Worm (Caenorhabditis elegans): ENCODE data around the gene C01G12.9.

Gene C01G12.9

ce11 chrII:14605026-14605425, 26.2 kb downstream of the C01G12.9 start:
- TF ChIP-seq hmbx-1 (tag; optimal IDR thresholded peaks at IDR 0.05) = no peak
- no peak for TF ChIP-seq F13C5.2 (tag; optimal IDR thresholded peaks at IDR 0.05)
- TF ChIP-seq sea-1 (GFP tag; conservative IDR thresholded peaks at IDR 0.05) = no peak
- no peak for TF ChIP-seq pes-1 (GFP tag; IDR thresholded peaks at IDR 0.05)
- TF ChIP-seq tbx-37 (GFP tag; conservative IDR thresholded peaks at IDR 0.05) = no peak
- TF ChIP-seq ets-7 (tag; optimal IDR thresholded peaks at IDR 0.05) = no peak
- TF ChIP-seq ama-1 (optimal IDR thresholded peaks at IDR 0.05) = no peak
- TF ChIP-seq tbx-11 (GFP tag; IDR thresholded peaks at IDR 0.05) = no peak
- TF ChIP-seq ceh-36 (tag; optimal IDR thresholded peaks at IDR 0.05) = no peak
- TF ChIP-seq hmg-4 (GFP tag; optimal IDR thresholded peaks at IDR 0.05) = no peak

DNA sequence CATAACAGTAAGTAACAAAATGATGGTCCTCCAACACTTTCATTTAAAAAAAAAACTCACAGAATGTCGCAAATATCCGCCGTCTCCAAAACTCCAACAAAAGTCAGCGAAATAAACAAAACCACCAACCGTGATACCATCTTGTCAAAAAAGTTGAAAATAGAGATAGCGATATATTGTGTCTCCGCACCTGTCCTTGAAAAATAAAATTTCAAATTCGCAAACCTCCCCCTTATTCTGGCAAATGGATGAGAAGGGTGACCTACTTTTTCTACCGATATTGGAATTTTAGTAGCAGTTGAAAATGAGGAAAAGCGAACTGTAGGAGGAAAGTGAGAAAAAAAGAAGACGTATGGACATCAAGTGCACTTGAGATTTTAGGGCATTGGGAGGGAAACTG, 26.7 kb downstream of the C01G12.9 start, which contains the start of gene F19H8.2:
F19H8.2 (minus strand) TSS at position 391 of the 400 bp plus-strand sequence.
- no peak for TF ChIP-seq flt-1 (GFP tag; IDR thresholded peaks at IDR 0.05)
- no peak for TF ChIP-seq sea-1 (GFP tag; conservative IDR thresholded peaks at IDR 0.05)
- TF ChIP-seq hmg-4 (GFP tag; optimal IDR thresholded peaks at IDR 0.05) = no peak
- no peak for TF ChIP-seq tbx-37 (GFP tag; conservative IDR thresholded peaks at IDR 0.05)
- TF ChIP-seq hnd-1 (tag; optimal IDR thresholded peaks at IDR 0.05) = no peak
- no peak for TF ChIP-seq ama-1 (optimal IDR thresholded peaks at IDR 0.05)
- no peak for TF ChIP-seq pes-1 (GFP tag; IDR thresholded peaks at IDR 0.05)
- no peak for TF ChIP-seq tbx-11 (GFP tag; IDR thresholded peaks at IDR 0.05)
- TF ChIP-seq aly-1 (tag; optimal IDR thresholded peaks at IDR 0.05) = no peak
- no peak for TF ChIP-seq ceh-36 (tag; optimal IDR thresholded peaks at IDR 0.05)
- no peak for TF ChIP-seq scrt-1 (GFP tag; IDR thresholded peaks at IDR 0.05)
- TF ChIP-seq F13C5.2 (tag; optimal IDR thresholded peaks at IDR 0.05) = no peak
- TF ChIP-seq B0310.2 (tag; optimal IDR thresholded peaks at IDR 0.05) = no peak
- no peak for TF ChIP-seq tra-4 (tag; optimal IDR thresholded peaks at IDR 0.05)

- TF ChIP-seq F13C5.2 (tag; optimal IDR thresholded peaks at IDR 0.05) = no peak
- TF ChIP-seq scrt-1 (GFP tag; IDR thresholded peaks at IDR 0.05) = no peak
- TF ChIP-seq ets-7 (tag; optimal IDR thresholded peaks at IDR 0.05) = no peak
- no peak for TF ChIP-seq tbx-11 (GFP tag; IDR thresholded peaks at IDR 0.05)
- TF ChIP-seq hmbx-1 (tag; optimal IDR thresholded peaks at IDR 0.05) = no peak
- TF ChIP-seq ceh-13 (GFP tag; optimal IDR thresholded peaks at IDR 0.05) = no peak
- no peak for TF ChIP-seq aly-1 (tag; optimal IDR thresholded peaks at IDR 0.05)
- no peak for TF ChIP-seq sea-1 (GFP tag; conservative IDR thresholded peaks at IDR 0.05)
- TF ChIP-seq flt-1 (GFP tag; IDR thresholded peaks at IDR 0.05) = no peak
- no peak for TF ChIP-seq ceh-36 (tag; optimal IDR thresholded peaks at IDR 0.05)
Measured at ce11 chrII:14606172-14606571, 27.4 kb downstream of the C01G12.9 start, which contains the start of gene arl-3. arl-3 (plus strand) TSS chrII:14606472.

- TF ChIP-seq ceh-36 (tag; optimal IDR thresholded peaks at IDR 0.05) = no peak
- no peak for TF ChIP-seq hmg-4 (GFP tag; optimal IDR thresholded peaks at IDR 0.05)
Measured at ce11 chrII:14608508-14608907, 29.7 kb downstream of the C01G12.9 start.

DNA sequence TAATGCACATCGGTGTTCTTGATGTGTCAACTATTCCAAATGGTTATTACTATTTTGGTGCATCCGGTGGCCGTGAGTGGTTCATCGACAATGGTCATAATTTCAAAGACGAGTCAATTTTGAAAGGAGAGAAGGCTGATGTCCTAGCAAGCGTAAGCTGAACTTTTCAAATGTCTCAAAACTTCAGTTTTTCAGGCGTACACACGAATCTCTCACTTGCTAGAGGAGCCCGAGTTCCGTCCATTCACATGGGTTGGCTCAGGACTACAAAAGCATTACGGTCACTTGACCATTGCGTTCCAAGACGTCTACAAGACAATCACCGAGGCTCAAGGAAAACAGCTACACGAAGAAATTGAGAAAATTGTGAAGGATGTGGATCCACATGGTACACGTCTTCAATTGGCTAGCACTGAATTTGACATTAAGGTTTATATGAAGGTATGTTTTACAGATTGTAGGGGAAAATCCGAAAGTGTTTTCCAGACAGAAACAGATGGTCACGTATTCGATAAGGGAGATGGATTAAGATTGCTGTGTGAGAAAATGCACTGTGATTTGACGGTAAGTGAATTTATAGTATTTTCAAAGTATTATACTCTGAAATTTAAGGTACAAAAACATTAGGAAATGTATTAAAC, 30.6 kb downstream of the C01G12.9 start:
- TF ChIP-seq B0310.2 (tag; optimal IDR thresholded peaks at IDR 0.05) = no peak
- no peak for TF ChIP-seq hmbx-1 (tag; optimal IDR thresholded peaks at IDR 0.05)
- TF ChIP-seq ets-7 (tag; optimal IDR thresholded peaks at IDR 0.05) = no peak
- no peak for TF ChIP-seq flt-1 (GFP tag; IDR thresholded peaks at IDR 0.05)
- no peak for TF ChIP-seq F13C5.2 (tag; optimal IDR thresholded peaks at IDR 0.05)
- TF ChIP-seq tra-4 (tag; optimal IDR thresholded peaks at IDR 0.05) = no peak
- TF ChIP-seq ceh-13 (GFP tag; optimal IDR thresholded peaks at IDR 0.05) = no peak
- no peak for TF ChIP-seq aly-1 (tag; optimal IDR thresholded peaks at IDR 0.05)
- TF ChIP-seq tbx-11 (GFP tag; IDR thresholded peaks at IDR 0.05) = no peak
- TF ChIP-seq ama-1 (optimal IDR thresholded peaks at IDR 0.05) = no peak
- no peak for TF ChIP-seq hnd-1 (tag; optimal IDR thresholded peaks at IDR 0.05)
- TF ChIP-seq pes-1 (GFP tag; IDR thresholded peaks at IDR 0.05) = no peak

ce11 chrII:14610492-14611142, 31.8 kb downstream of the C01G12.9 start:
- TF ChIP-seq B0310.2 (tag; optimal IDR thresholded peaks at IDR 0.05) = no peak
- TF ChIP-seq ama-1 (optimal IDR thresholded peaks at IDR 0.05) = no peak
- TF ChIP-seq hmbx-1 (tag; optimal IDR thresholded peaks at IDR 0.05) = no peak
- TF ChIP-seq ceh-36 (tag; optimal IDR thresholded peaks at IDR 0.05) = no peak
- TF ChIP-seq flt-1 (GFP tag; IDR thresholded peaks at IDR 0.05) = no peak
- no peak for TF ChIP-seq sea-1 (GFP tag; conservative IDR thresholded peaks at IDR 0.05)
- no peak for TF ChIP-seq hnd-1 (tag; optimal IDR thresholded peaks at IDR 0.05)
- TF ChIP-seq aly-1 (tag; optimal IDR thresholded peaks at IDR 0.05) = no peak

- TF ChIP-seq B0310.2 (tag; optimal IDR thresholded peaks at IDR 0.05) (no peak), flt-1 (GFP tag; IDR thresholded peaks at IDR 0.05) (no peak), ceh-36 (tag; optimal IDR thresholded peaks at IDR 0.05) (no peak), tbx-37 (GFP tag; conservative IDR thresholded peaks at IDR 0.05) (no peak), sea-1 (GFP tag; conservative IDR thresholded peaks at IDR 0.05) (no peak), aly-1 (tag; optimal IDR thresholded peaks at IDR 0.05) (no peak), ets-7 (tag; optimal IDR thresholded peaks at IDR 0.05) (no peak), hmbx-1 (tag; optimal IDR thresholded peaks at IDR 0.05) (no peak), hnd-1 (tag; optimal IDR thresholded peaks at IDR 0.05) (no peak), tra-4 (tag; optimal IDR thresholded peaks at IDR 0.05) (no peak), scrt-1 (GFP tag; IDR thresholded peaks at IDR 0.05) (no peak), tbx-11 (GFP tag; IDR thresholded peaks at IDR 0.05) (no peak), ama-1 (optimal IDR thresholded peaks at IDR 0.05) (no peak), hmg-4 (GFP tag; optimal IDR thresholded peaks at IDR 0.05) (no peak)
Measured at ce11 chrII:14611307-14611706, 32.5 kb downstream of the C01G12.9 start.

All from whole organism, early embryonic.